Worm (Caenorhabditis elegans) whole organism, young adult: ENCODE results near the gene F26D10.13.

Experiments
- B0019.2 ChIP-seq: fragments of 200-800 bp; sonication (Bioruptor generic); conservative IDR thresholded peaks from 2 replicates; pipeline ENCODE4 v1.3.6; 2022; ENCODE audit warnings: missing genetic modification reagents, missing genetic modification characterization, missing compliant biosample characterization
- B0035.1 ChIP-seq: sonication (generic microtip); optimal IDR thresholded peaks from 2 replicates; lab custom pipeline; 2016; ENCODE audit warnings: missing genetic modification characterization, mild to moderate bottlenecking, missing compliant biosample characterization, missing genotype, missing genetic modification reagents
- B0336.3 ChIP-seq: fragments of 200-800 bp; sonication (Bioruptor generic); IDR thresholded peaks from 2 replicates; pipeline ENCODE4 v1.3.6; 2022; ENCODE audit warnings: missing genetic modification characterization, missing compliant biosample characterization
- F10E7.11 ChIP-seq: sonication (generic microtip); optimal IDR thresholded peaks from 2 replicates; lab custom pipeline; 2017; ENCODE audit warnings: mild to moderate bottlenecking, missing genetic modification characterization, moderate library complexity, missing compliant biosample characterization
- F33H1.4 ChIP-seq: fragments of 200-800 bp; sonication (Bioruptor generic); IDR thresholded peaks from 2 replicates; pipeline ENCODE4 v1.3.6; 2022; ENCODE audit warnings: missing genetic modification reagents, missing genetic modification characterization, missing compliant biosample characterization
- F37B4.10 ChIP-seq: fragments of 200-800 bp; sonication (Bioruptor generic); IDR thresholded peaks from 2 replicates; pipeline ENCODE4 v1.3.6; 2022; ENCODE audit warnings: missing genetic modification characterization, missing compliant biosample characterization
- F49E8.2 ChIP-seq: sonication (generic microtip); optimal IDR thresholded peaks from 3 replicates; lab custom pipeline; 2017; ENCODE audit warnings: missing genetic modification characterization, mild to moderate bottlenecking, missing compliant biosample characterization, antibody characterized with exemption, moderate library complexity; ENCODE audit not compliant: insufficient read depth
- K11D2.4 ChIP-seq: fragments of 200-800 bp; sonication (Bioruptor generic); IDR thresholded peaks from 2 replicates; pipeline ENCODE4 v1.3.6; 2022; ENCODE audit warnings: missing genetic modification reagents, missing genetic modification characterization, missing compliant biosample characterization
- Y56A3A.18 ChIP-seq: fragments of 200-800 bp; sonication (Bioruptor generic); IDR thresholded peaks from 2 replicates; pipeline ENCODE4 v1.3.6; 2022; ENCODE audit warnings: missing genetic modification reagents, missing genetic modification characterization, missing compliant biosample characterization
- Y67H2A.10 ChIP-seq: fragments of 200-800 bp; sonication (Bioruptor generic); conservative IDR thresholded peaks from 2 replicates; pipeline ENCODE4 v1.3.6; 2022; ENCODE audit warnings: missing genetic modification reagents, missing genetic modification characterization, missing compliant biosample characterization
- Y79H2A.3 ChIP-seq: fragments of 200-800 bp; sonication (Bioruptor generic); conservative IDR thresholded peaks from 2 replicates; pipeline ENCODE4 v1.3.6; 2022; ENCODE audit warnings: missing genetic modification reagents, missing genetic modification characterization, missing compliant biosample characterization
- ama-1 ChIP-seq, 3 experiments: fragments of 150-350 bp in 1 of 3; sonication (generic microtip) in 2 of 3; optimal IDR thresholded peaks; 2 replicates each; lab custom pipeline; 2014 to 2018; ENCODE audit warnings: missing biosample characterization in 2 of 3, missing genetic modification characterization in 2 of 3, missing genetic modification reagents in 2 of 3
- aptf-2 ChIP-seq: fragments of 200-800 bp; sonication (Bioruptor generic); conservative IDR thresholded peaks from 2 replicates; pipeline ENCODE4 v1.3.6; 2022; ENCODE audit warnings: missing genetic modification reagents, missing genetic modification characterization, missing compliant biosample characterization
- aptf-3 ChIP-seq: fragments of 200-800 bp; sonication (Bioruptor generic); IDR thresholded peaks from 2 replicates; pipeline ENCODE4 v1.3.6; 2022; ENCODE audit warnings: missing genetic modification characterization, missing compliant biosample characterization
- attf-3 ChIP-seq: fragments of 200-800 bp; sonication (Bioruptor generic); conservative IDR thresholded peaks from 2 replicates; pipeline ENCODE4 v1.3.6; 2022; ENCODE audit warnings: missing genetic modification reagents, missing genetic modification characterization, missing compliant biosample characterization
- attf-6 ChIP-seq: fragments of 200-800 bp; sonication (Bioruptor generic); IDR thresholded peaks from 2 replicates; pipeline ENCODE4 v1.3.6; 2022; ENCODE audit warnings: missing genetic modification reagents, missing genetic modification characterization, missing compliant biosample characterization
- bed-2 ChIP-seq: fragments of 200-800 bp; sonication (Bioruptor generic); IDR thresholded peaks from 2 replicates; pipeline ENCODE4 v1.3.6; 2022; ENCODE audit warnings: missing genetic modification reagents, missing genetic modification characterization, missing compliant biosample characterization
- ceh-100 ChIP-seq: fragments of 200-800 bp; sonication (Bioruptor generic); IDR thresholded peaks from 2 replicates; pipeline ENCODE4 v1.3.6; 2022; ENCODE audit warnings: missing genetic modification reagents, missing genetic modification characterization, missing compliant biosample characterization
- ceh-79 ChIP-seq: sonication (generic microtip); optimal IDR thresholded peaks from 2 replicates; lab custom pipeline; 2017; ENCODE audit warnings: mild to moderate bottlenecking, missing genetic modification characterization, missing compliant biosample characterization
- die-1 ChIP-seq: sonication (generic microtip); optimal IDR thresholded peaks from 2 replicates; lab custom pipeline; 2016; ENCODE audit warnings: missing genotype, mild to moderate bottlenecking, missing genetic modification characterization, missing compliant biosample characterization
- dox-1 ChIP-seq: fragments of 200-800 bp; sonication (Bioruptor generic); IDR thresholded peaks from 2 replicates; pipeline ENCODE4 v1.3.6; 2022; ENCODE audit warnings: missing genetic modification reagents, missing genetic modification characterization, missing compliant biosample characterization
- dpl-1 ChIP-seq: fragments of 150-350 bp; optimal IDR thresholded peaks from 2 replicates; lab custom pipeline; 2014; ENCODE audit warnings: missing biosample characterization, missing genetic modification reagents, missing genetic modification characterization
- efl-1 ChIP-seq: fragments of 150-350 bp; optimal IDR thresholded peaks from 2 replicates; lab custom pipeline; 2014; ENCODE audit warnings: missing biosample characterization, missing genetic modification reagents, missing genetic modification characterization
- egl-44 ChIP-seq: fragments of 200-800 bp; sonication (Bioruptor generic); IDR thresholded peaks from 2 replicates; pipeline ENCODE4 v1.3.6; 2022; ENCODE audit warnings: missing genetic modification reagents, missing genetic modification characterization, missing compliant biosample characterization
- ekl-4 ChIP-seq: fragments of 200-800 bp; sonication (Bioruptor generic); IDR thresholded peaks from 2 replicates; pipeline ENCODE4 v1.3.6; 2022; ENCODE audit warnings: missing genetic modification reagents, missing genetic modification characterization, missing compliant biosample characterization
- fkh-3 ChIP-seq: sonication (generic microtip); optimal IDR thresholded peaks from 2 replicates; lab custom pipeline; 2016; ENCODE audit warnings: mild to moderate bottlenecking, missing genetic modification characterization, missing compliant biosample characterization
- gei-17 ChIP-seq: fragments of 200-800 bp; sonication (Bioruptor generic); optimal IDR thresholded peaks from 2 replicates; lab custom pipeline; 2018; ENCODE audit warnings: mild to moderate bottlenecking, missing genetic modification characterization, missing compliant biosample characterization
- him-1 ChIP-seq: sonication (generic microtip); optimal IDR thresholded peaks from 2 replicates; lab custom pipeline; 2016; ENCODE audit warnings: missing genotype, missing genetic modification reagents, missing genetic modification characterization, missing compliant biosample characterization
- let-607 ChIP-seq, 2 experiments: fragments of 200-800 bp in 1 of 2; sonication (Bioruptor generic) in 1 of 2; sonication (generic microtip) in 1 of 2; optimal IDR thresholded peaks; 2 replicates each; lab custom pipeline; 2016 to 2018; ENCODE audit warnings: mild to moderate bottlenecking in 2 of 2, missing compliant biosample characterization in 2 of 2, missing genetic modification characterization in 2 of 2, moderate library complexity in 2 of 2, missing genotype in 1 of 2
- lin-35 ChIP-seq, 3 experiments: fragments of 150-350 bp in 2 of 3; sonication (generic microtip) in 1 of 3; optimal IDR thresholded peaks; 2 replicates each; lab custom pipeline; 2014 to 2018; ENCODE audit warnings: missing biosample characterization in 3 of 3, missing genetic modification characterization in 3 of 3, missing genetic modification reagents in 3 of 3
- lin-54 ChIP-seq: fragments of 200-800 bp; sonication (Bioruptor generic); optimal IDR thresholded peaks from 2 replicates; lab custom pipeline; 2018; ENCODE audit warnings: mild to moderate bottlenecking, missing genetic modification characterization, missing compliant biosample characterization
- lsl-1 ChIP-seq: fragments of 200-800 bp; sonication (Bioruptor generic); optimal IDR thresholded peaks from 2 replicates; lab custom pipeline; 2018; ENCODE audit warnings: mild to moderate bottlenecking, missing genetic modification characterization, moderate library complexity, missing compliant biosample characterization
- nfya-1 ChIP-seq: sonication (generic microtip); optimal IDR thresholded peaks from 2 replicates; lab custom pipeline; 2017; ENCODE audit warnings: antibody characterized with exemption, missing compliant biosample characterization, missing genetic modification characterization, borderline replicate concordance; ENCODE audit not compliant: insufficient read depth
- nfyb-1 ChIP-seq: fragments of 200-800 bp; sonication (Bioruptor generic); IDR thresholded peaks from 2 replicates; pipeline ENCODE4 v1.3.6; 2022; ENCODE audit warnings: missing genetic modification reagents, missing genetic modification characterization, missing compliant biosample characterization
- nhr-120 ChIP-seq: fragments of 200-800 bp; sonication (Bioruptor generic); IDR thresholded peaks from 2 replicates; pipeline ENCODE4 v1.3.6; 2022; ENCODE audit warnings: missing genetic modification characterization, missing compliant biosample characterization
- nhr-27 ChIP-seq: fragments of 200-800 bp; sonication (Bioruptor generic); optimal IDR thresholded peaks from 2 replicates; lab custom pipeline; 2018; ENCODE audit warnings: mild to moderate bottlenecking, missing genetic modification characterization, moderate library complexity, missing compliant biosample characterization
- pbrm-1 ChIP-seq: fragments of 200-800 bp; sonication (Bioruptor generic); IDR thresholded peaks from 2 replicates; pipeline ENCODE4 v1.3.6; 2022; ENCODE audit warnings: missing genetic modification reagents, missing genetic modification characterization, missing compliant biosample characterization
- repo-1 ChIP-seq: sonication (generic microtip); optimal IDR thresholded peaks from 2 replicates; lab custom pipeline; 2017; ENCODE audit warnings: mild to moderate bottlenecking, missing genetic modification characterization, missing compliant biosample characterization
- rpc-1 ChIP-seq, 2 experiments: fragments of 150-350 bp in 1 of 2; sonication (generic microtip) in 1 of 2; optimal IDR thresholded peaks; 2 replicates each; lab custom pipeline; 2014 to 2018; ENCODE audit warnings: missing biosample characterization in 1 of 2, missing genetic modification characterization in 1 of 2, missing genetic modification reagents in 1 of 2, missing genotype in 1 of 2
- snpc-1.3 ChIP-seq: sonication (generic microtip); optimal IDR thresholded peaks from 2 replicates; lab custom pipeline; 2017; ENCODE audit warnings: missing genetic modification characterization, mild to moderate bottlenecking, missing compliant biosample characterization, antibody characterized with exemption, moderate library complexity, missing genotype, missing genetic modification reagents; ENCODE audit not compliant: insufficient read depth
- somi-1 ChIP-seq: fragments of 200-800 bp; sonication (Bioruptor generic); optimal IDR thresholded peaks from 2 replicates; lab custom pipeline; 2018; ENCODE audit warnings: mild to moderate bottlenecking, missing genetic modification characterization, missing compliant biosample characterization
- sptf-2 ChIP-seq: fragments of 200-800 bp; sonication (Bioruptor generic); optimal IDR thresholded peaks from 2 replicates; lab custom pipeline; 2018; ENCODE audit warnings: mild to moderate bottlenecking, missing genetic modification characterization, missing compliant biosample characterization
- unc-130 ChIP-seq: sonication (generic microtip); optimal IDR thresholded peaks from 2 replicates; lab custom pipeline; 2016; ENCODE audit warnings: missing genetic modification reagents, missing genetic modification characterization, missing compliant biosample characterization
- zfh-2 ChIP-seq: fragments of 200-800 bp; sonication (Bioruptor generic); conservative IDR thresholded peaks from 2 replicates; pipeline ENCODE4 v1.3.6; 2022; ENCODE audit warnings: missing genetic modification reagents, missing genetic modification characterization, missing compliant biosample characterization
- ztf-26 ChIP-seq: sonication (generic microtip); optimal IDR thresholded peaks from 2 replicates; lab custom pipeline; 2017; ENCODE audit warnings: missing genetic modification characterization, missing compliant biosample characterization
- ztf-3 ChIP-seq: fragments of 200-800 bp; sonication (Bioruptor generic); optimal IDR thresholded peaks from 2 replicates; lab custom pipeline; 2018; ENCODE audit warnings: mild to moderate bottlenecking, missing genetic modification characterization, missing compliant biosample characterization

Gene F26D10.13

DNA sequence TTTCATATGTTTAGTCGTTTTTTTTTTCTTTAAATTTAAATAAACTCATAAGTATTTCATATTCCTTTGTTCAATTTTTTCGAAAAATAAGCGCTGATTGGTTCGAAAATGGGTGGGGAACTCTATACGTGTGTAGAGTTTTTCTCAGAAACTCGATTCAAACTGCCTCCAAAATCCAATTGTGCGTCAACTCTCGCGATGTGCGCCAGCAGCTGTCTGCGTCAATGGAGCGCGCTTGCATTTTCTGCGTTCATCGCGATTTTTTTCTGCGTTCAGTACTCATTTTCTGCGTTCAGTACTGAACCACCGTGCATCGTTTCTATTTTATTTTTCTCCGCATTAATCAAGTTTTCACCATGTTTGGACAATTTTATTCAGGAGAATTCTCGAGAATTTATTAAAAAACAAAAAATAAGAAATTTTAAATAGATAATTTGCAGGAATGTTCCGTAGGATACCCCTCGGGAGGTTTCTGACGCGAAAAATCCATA is 14.9 kb downstream of the F26D10.13 start, which contains the start of gene eelo-2 (continued):
- TF ChIP-seq B0035.1 (peak; percentile 69), attf-3 (GFP tag; lab: Robert Waterston, UW) (peak; percentile 63), egl-44 (GFP tag; lab: Robert Waterston, UW) (peak; percentile 88), ceh-79 (no peak), F10E7.11 (tag; lab: Kevin White, UChicago) (peak; percentile 12), pbrm-1 (peak; percentile 99), F49E8.2 (peak; percentile 86), gei-17 (GFP tag; lab: Kevin White, UChicago) (peak; percentile 86), him-1 (tag; lab: Kevin White, UChicago) (peak; percentile 73), K11D2.4 (GFP tag; lab: Robert Waterston, UW) (peak; percentile 96), B0019.2 (peak; percentile 64), bed-2 (GFP tag; lab: Robert Waterston, UW) (no peak), aptf-2 (GFP tag; lab: Robert Waterston, UW) (no peak), ztf-3 (peak; percentile 74), aptf-3 (GFP tag; lab: Robert Waterston, UW) (no peak), nhr-120 (GFP tag; lab: Robert Waterston, UW) (0 out of 2 replicates have a peak, but pooled peaks have one; percentile 63), nfyb-1 (peak; percentile 98), fkh-3 (tag; lab: Kevin White, UChicago) (no peak), ama-1 (optimal IDR thresholded peaks at IDR 0.05; lab: Kevin White, UChicago) (no peak), ama-1 (GFP tag; optimal IDR thresholded peaks at IDR 0.05; lab: Kevin White, UChicago) (no peak), dpl-1 (GFP tag; lab: Kevin White, UChicago) (peak; percentile 97), efl-1 (GFP tag; lab: Kevin White, UChicago) (peak; percentile 95), die-1 (no peak), rpc-1 (optimal IDR thresholded peaks at IDR 0.05; lab: Kevin White, UChicago) (no peak), rpc-1 (tag; optimal IDR thresholded peaks at IDR 0.05; lab: Kevin White, UChicago) (no peak), Y56A3A.18 (GFP tag; lab: Robert Waterston, UW) (peak; percentile 96), nfya-1 (tag; lab: Kevin White, UChicago) (no peak), Y67H2A.10 (GFP tag; lab: Robert Waterston, UW) (0 out of 2 replicates have a peak, but pooled peaks have one; percentile 48), B0336.3 (GFP tag; lab: Robert Waterston, UW) (peak; percentile 99), ceh-100 (GFP tag; lab: Robert Waterston, UW) (peak; percentile 91), F37B4.10 (GFP tag; lab: Robert Waterston, UW) (no peak), lin-35 (GFP tag; optimal IDR thresholded peaks at IDR 0.05; lab: Kevin White, UChicago) (peak; percentile 90 to 99 (median 95)), zfh-2 (GFP tag; lab: Robert Waterston, UW) (peak; percentile 96), attf-6 (GFP tag; lab: Robert Waterston, UW) (peak; percentile 98), snpc-1.3 (tag; lab: Kevin White, UChicago) (peak; percentile 93), Y79H2A.3 (0 out of 2 replicates have a peak, but pooled peaks have one; percentile 30), repo-1 (tag; lab: Kevin White, UChicago) (peak; percentile 96), nhr-27 (tag; lab: Kevin White, UChicago) (no peak), let-607 (tag; optimal IDR thresholded peaks at IDR 0.05; lab: Kevin White, UChicago) (peak; percentile 81 to 89), lin-54 (GFP tag; lab: Kevin White, UChicago) (peak; percentile 100), ekl-4 (peak; percentile 97), F33H1.4 (peak; percentile 80), somi-1 (peak; percentile 92), sptf-2 (GFP tag; lab: Kevin White, UChicago) (no peak), ztf-26 (peak; percentile 96), lsl-1 (peak; percentile 82), unc-130 (GFP tag; lab: Kevin White, UChicago) (peak; percentile 81), dox-1 (GFP tag; lab: Robert Waterston, UW) (peak; percentile 99)
